Fruit fly (Drosophila melanogaster): ENCODE data around the gene Rsf1.

Rsf1 gene

DNA sequence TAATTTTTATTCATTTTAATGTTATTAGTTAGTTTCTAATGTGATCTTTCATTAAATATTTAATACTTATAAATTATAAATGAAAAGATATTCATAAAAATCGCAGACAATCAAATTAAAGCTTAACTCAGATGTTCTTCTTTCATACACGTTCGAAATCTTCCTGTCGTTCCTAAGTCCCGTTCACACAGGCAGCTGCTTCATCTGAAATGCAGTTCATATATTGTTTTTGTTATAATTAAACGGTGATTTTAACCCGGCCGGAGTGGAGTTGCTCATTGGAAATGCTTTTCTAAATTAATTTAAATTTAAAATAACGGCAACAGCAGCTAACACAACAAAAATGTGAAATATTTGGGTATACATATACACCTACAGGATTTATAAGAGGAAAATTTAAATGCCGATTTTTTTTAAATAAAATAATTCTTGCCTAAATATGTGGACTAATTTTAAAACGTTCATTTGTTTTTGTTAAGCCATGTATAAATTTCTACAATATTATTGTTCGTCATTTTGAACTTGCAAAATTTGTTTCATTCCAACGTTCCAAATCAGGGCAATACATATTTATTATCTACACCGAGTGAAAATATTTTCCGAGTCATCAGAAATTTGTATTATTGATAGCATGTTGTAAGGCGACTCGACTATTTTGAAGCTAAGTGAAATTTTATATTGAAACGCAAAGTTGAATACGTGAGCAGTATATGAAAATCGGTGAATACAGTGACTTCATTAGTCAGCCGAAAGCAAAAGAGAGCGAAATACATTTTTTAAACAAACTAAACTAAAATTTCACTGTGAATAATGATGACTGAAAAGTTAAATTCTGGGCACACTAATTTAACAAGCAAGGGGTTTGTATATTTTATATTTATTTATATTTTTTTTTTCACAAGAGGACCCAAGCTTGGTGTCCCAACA, 24.4 kb downstream of the Rsf1 start, which contains the start of gene me31B (continued):
- TF ChIP-seq pfk (GFP tag; optimal IDR thresholded peaks at IDR 0.05) (peak; percentile 90), row (GFP tag; IDR thresholded peaks at IDR 0.05) (peak; percentile 75; the same call in 2 of the 3 replicates), MESR4 (GFP tag; optimal IDR thresholded peaks at IDR 0.05) (peak; percentile 74)

DNA sequence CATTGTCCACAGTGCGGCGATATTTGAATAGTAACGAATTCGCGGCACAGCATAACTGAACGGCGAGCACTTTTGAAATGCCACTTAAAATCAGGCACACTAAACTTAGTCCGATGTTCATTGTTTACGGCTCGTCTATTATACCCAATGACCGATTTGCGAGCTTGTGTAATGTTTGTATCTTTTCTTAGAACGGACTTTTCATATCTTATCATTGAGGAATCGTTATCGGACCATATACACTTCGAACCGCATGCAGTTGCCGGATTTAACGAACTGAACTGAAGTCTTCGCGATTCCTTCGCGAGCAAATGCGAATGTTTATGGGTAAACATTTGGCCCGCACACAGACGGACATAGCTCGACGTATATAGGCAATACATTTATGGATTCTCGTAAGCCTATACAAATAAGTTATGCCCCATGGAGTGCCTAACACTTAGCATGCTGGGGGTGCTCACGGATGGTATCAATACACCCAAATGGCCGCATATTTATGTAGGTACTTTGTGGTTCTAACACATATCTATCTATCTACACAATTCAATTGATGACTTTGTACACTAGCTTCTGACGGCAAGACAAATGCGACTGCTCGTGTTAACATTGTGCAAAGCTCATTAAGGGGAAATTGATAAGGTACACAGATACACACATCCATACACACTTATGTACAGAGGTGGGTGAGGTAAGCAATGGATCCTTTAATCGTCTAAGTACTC, 25.5 kb downstream of the Rsf1 start, which contains the start of gene mthl15:
Gene mthl15 (minus strand): TSS at position 593 of the 722 bp plus-strand sequence.
- TF ChIP-seq CG33557 (GFP tag; optimal IDR thresholded peaks at IDR 0.05), result peak; percentile 36
- peak; percentile 41; the same call in 1 of the 2 replicates for TF ChIP-seq Atf6 (GFP tag; IDR thresholded peaks at IDR 0.05)
- TF ChIP-seq CG11695 (GFP tag; IDR thresholded peaks at IDR 0.05), result peak; percentile 28; the same call in 1 of the 3 replicates
- peak; percentile 22 for TF ChIP-seq CG17912 (GFP tag; optimal IDR thresholded peaks at IDR 0.05)
- peak; percentile 73 for TF ChIP-seq Med (GFP tag)
- TF ChIP-seq ac (GFP tag; optimal IDR thresholded peaks at IDR 0.05), result peak; percentile 30
- 0 out of 3 replicates have a peak, but pooled peaks have one; percentile 11 for TF ChIP-seq row (GFP tag; IDR thresholded peaks at IDR 0.05)
- TF ChIP-seq exex (tag; optimal IDR thresholded peaks at IDR 0.05), result peak; percentile 95
- peak; percentile 10 for TF ChIP-seq Sox100B (GFP tag; optimal IDR thresholded peaks at IDR 0.05)
- peak; percentile 22 for TF ChIP-seq NC2α (GFP tag; optimal IDR thresholded peaks at IDR 0.05)
- 0 out of 3 replicates have a peak, but pooled peaks have one; percentile 39 for TF ChIP-seq HLH4C (GFP tag; IDR thresholded peaks at IDR 0.05; ENCODE audit: partially characterized antibody)
- TF ChIP-seq eve (GFP tag; optimal IDR thresholded peaks at IDR 0.05), result peak in 1 of 2 experiments; percentile 62
- TF ChIP-seq gt (GFP tag; IDR thresholded peaks at IDR 0.05), result no peak
- TF ChIP-seq mirr (GFP tag; optimal IDR thresholded peaks at IDR 0.05), result peak; percentile 95
- TF ChIP-seq sug (tag; optimal IDR thresholded peaks at IDR 0.05), result peak; percentile 94
- TF ChIP-seq CG5953 (GFP tag; IDR thresholded peaks at IDR 0.05), result no peak
- TF ChIP-seq zen (tag; optimal IDR thresholded peaks at IDR 0.05), result peak; percentile 32
- no peak for TF ChIP-seq al (GFP tag; IDR thresholded peaks at IDR 0.05)
- TF ChIP-seq gcm (GFP tag; optimal IDR thresholded peaks at IDR 0.05), result peak; percentile 21
- peak; percentile 64 for TF ChIP-seq sens (GFP tag)
- no peak for TF ChIP-seq Hand (GFP tag; optimal IDR thresholded peaks at IDR 0.05)
- no peak for TF ChIP-seq Opbp (GFP tag; IDR thresholded peaks at IDR 0.05; ENCODE audit: partially characterized antibody)
- peak; percentile 0 for TF ChIP-seq Kr (GFP tag; optimal IDR thresholded peaks at IDR 0.05)
- peak; percentile 34 for TF ChIP-seq CG15696 (tag; optimal IDR thresholded peaks at IDR 0.05)
- TF ChIP-seq CG11723 (GFP tag; optimal IDR thresholded peaks at IDR 0.05), result peak; percentile 19
- no peak for TF ChIP-seq Hr3 (GFP tag; optimal IDR thresholded peaks at IDR 0.05)
- TF ChIP-seq CG7987 (GFP tag; optimal IDR thresholded peaks at IDR 0.05), result peak; percentile 33
- peak; percentile 34 for TF ChIP-seq dmrt11E (tag; optimal IDR thresholded peaks at IDR 0.05)
- no peak for TF ChIP-seq CG9797 (GFP tag; optimal IDR thresholded peaks at IDR 0.05)
- peak; percentile 34 for TF ChIP-seq CG6765 (GFP tag; optimal IDR thresholded peaks at IDR 0.05)
- peak; percentile 9 for TF ChIP-seq CG13424 (tag; optimal IDR thresholded peaks at IDR 0.05)
- TF ChIP-seq Meics (GFP tag; optimal IDR thresholded peaks at IDR 0.05), result peak; percentile 87
- peak; percentile 69 for TF ChIP-seq CG34376 (GFP tag; optimal IDR thresholded peaks at IDR 0.05)
- peak; percentile 5 for TF ChIP-seq CG12299 (tag; optimal IDR thresholded peaks at IDR 0.05)
- peak; percentile 19 for TF ChIP-seq Fer1 (GFP tag; optimal IDR thresholded peaks at IDR 0.05)
- peak; percentile 6 for TF ChIP-seq crc (GFP tag; optimal IDR thresholded peaks at IDR 0.05)
- TF ChIP-seq CG17802 (tag; optimal IDR thresholded peaks at IDR 0.05), result peak; percentile 20
- TF ChIP-seq pita (GFP tag; optimal IDR thresholded peaks at IDR 0.05), result no peak
- TF ChIP-seq CG12659 (GFP tag; optimal IDR thresholded peaks at IDR 0.05), result peak; percentile 38
- TF ChIP-seq CG7271 (tag; optimal IDR thresholded peaks at IDR 0.05), result no peak
- peak; percentile 3 for TF ChIP-seq BtbVII (GFP tag; optimal IDR thresholded peaks at IDR 0.05)
- peak; percentile 51 for TF ChIP-seq fd64A (GFP tag; optimal IDR thresholded peaks at IDR 0.05)

Measured in whole organism, embryonic.